Worm (Caenorhabditis elegans): ENCODE measurements around the gene str-240.

ce11 chrV:1480841-1481240, 40.9 kb downstream of the str-240 start:
- TF ChIP-seq ama-1 (optimal IDR thresholded peaks at IDR 0.05) (no peak), nhr-11 (tag; optimal IDR thresholded peaks at IDR 0.05) (no peak), pqm-1 (tag; optimal IDR thresholded peaks at IDR 0.05) (no peak), nfya-1 (tag; optimal IDR thresholded peaks at IDR 0.05) (no peak), ttx-3 (tag; optimal IDR thresholded peaks at IDR 0.05) (no peak), dmd-4 (tag; optimal IDR thresholded peaks at IDR 0.05; ENCODE audit: borderline replicate concordance) (no peak), rnt-1 (tag; optimal IDR thresholded peaks at IDR 0.05) (no peak), pha-4 (tag; optimal IDR thresholded peaks at IDR 0.05) (no peak)
